Worm (Caenorhabditis elegans) whole organism, young adult: ENCODE results near the gene best-12.

Source experiments
- K12H6.12 ChIP-seq: fragments of 200-800 bp; sonication (Bioruptor generic); optimal IDR thresholded peaks from 2 replicates; lab custom pipeline; 2018; ENCODE audit warnings: mild to moderate bottlenecking, missing genetic modification characterization, missing compliant biosample characterization
- Y53F4B.3 ChIP-seq: fragments of 200-800 bp; sonication (Bioruptor generic); IDR thresholded peaks from 2 replicates; pipeline ENCODE4 v1.3.6; 2022; ENCODE audit warnings: missing genetic modification reagents, missing genetic modification characterization, missing compliant biosample characterization
- Y67H2A.10 ChIP-seq: fragments of 200-800 bp; sonication (Bioruptor generic); conservative IDR thresholded peaks from 2 replicates; pipeline ENCODE4 v1.3.6; 2022; ENCODE audit warnings: missing genetic modification reagents, missing genetic modification characterization, missing compliant biosample characterization
- ama-1 ChIP-seq, 3 experiments: fragments of 150-350 bp in 1 of 3; sonication (generic microtip) in 2 of 3; optimal IDR thresholded peaks; 2 replicates each; lab custom pipeline; 2014 to 2018; ENCODE audit warnings: missing biosample characterization in 2 of 3, missing genetic modification characterization in 2 of 3, missing genetic modification reagents in 2 of 3
- ceh-27 ChIP-seq: fragments of 200-800 bp; sonication (Bioruptor generic); optimal IDR thresholded peaks from 2 replicates; lab custom pipeline; 2018; ENCODE audit warnings: mild to moderate bottlenecking, missing genetic modification characterization, moderate library complexity, missing compliant biosample characterization
- him-1 ChIP-seq: sonication (generic microtip); optimal IDR thresholded peaks from 2 replicates; lab custom pipeline; 2016; ENCODE audit warnings: missing genotype, missing genetic modification reagents, missing genetic modification characterization, missing compliant biosample characterization
- hsf-1 ChIP-seq: fragments of 200-800 bp; sonication (Bioruptor generic); IDR thresholded peaks from 2 replicates; pipeline ENCODE4 v1.3.6; 2022; ENCODE audit warnings: missing genetic modification reagents, missing genetic modification characterization, missing compliant biosample characterization
- nfya-1 ChIP-seq: sonication (generic microtip); optimal IDR thresholded peaks from 2 replicates; lab custom pipeline; 2017; ENCODE audit warnings: antibody characterized with exemption, missing compliant biosample characterization, missing genetic modification characterization, borderline replicate concordance; ENCODE audit not compliant: insufficient read depth
- snpc-4 ChIP-seq, 5 experiments: fragments of 150-350 bp in 1 of 5; sonication (generic microtip) in 4 of 5; optimal IDR thresholded peaks; 2 replicates each; lab custom pipeline; 2014 to 2018; ENCODE audit warnings: missing genetic modification characterization in 5 of 5, missing biosample characterization in 3 of 5, antibody characterized with exemption in 2 of 5, mild to moderate bottlenecking in 2 of 5, missing compliant biosample characterization in 2 of 5, missing genotype in 2 of 5, moderate library complexity in 2 of 5, missing genetic modification reagents in 1 of 5
- unc-130 ChIP-seq: sonication (generic microtip); optimal IDR thresholded peaks from 2 replicates; lab custom pipeline; 2016; ENCODE audit warnings: missing genetic modification reagents, missing genetic modification characterization, missing compliant biosample characterization
- unc-62 ChIP-seq: fragments of 150-350 bp; optimal IDR thresholded peaks from 2 replicates; lab custom pipeline; 2014; ENCODE audit warnings: missing biosample characterization, missing genetic modification reagents, missing genetic modification characterization

DNA sequence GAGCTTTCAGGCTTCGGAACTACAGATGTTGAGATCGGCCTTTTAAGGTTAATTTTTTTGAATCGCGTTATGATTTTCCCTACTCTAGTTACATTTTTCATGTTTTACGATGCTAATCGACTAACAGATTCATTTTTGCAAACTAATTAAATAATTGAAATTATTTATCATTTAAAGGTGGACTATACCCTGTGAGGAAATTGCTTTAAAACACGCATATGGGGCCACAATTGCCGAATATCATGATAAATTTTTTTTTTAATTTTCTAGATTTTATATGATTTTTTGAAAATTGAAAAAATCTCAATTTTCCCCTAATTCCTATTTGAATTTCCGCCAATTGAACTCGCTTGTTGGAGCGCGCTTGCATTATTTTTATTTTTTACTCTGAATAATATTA is 12.7 kb downstream of the best-12 start, which contains the start of gene fbxa-100:
- TF ChIP-seq Y67H2A.10 (no peak), ama-1 (optimal IDR thresholded peaks at IDR 0.05; lab: Kevin White, UChicago) (no peak), ama-1 (GFP tag; optimal IDR thresholded peaks at IDR 0.05; lab: Kevin White, UChicago) (no peak), hsf-1 (GFP tag; lab: Robert Waterston, UW) (no peak), Y53F4B.3 (GFP tag; lab: Robert Waterston, UW) (no peak), snpc-4 (GFP tag; optimal IDR thresholded peaks at IDR 0.05; lab: Kevin White, UChicago) (no peak), snpc-4 (tag; optimal IDR thresholded peaks at IDR 0.05; lab: Kevin White, UChicago) (no peak), unc-62 (GFP tag; lab: Kevin White, UChicago) (no peak), K12H6.12 (tag; lab: Kevin White, UChicago) (no peak), nfya-1 (tag; lab: Kevin White, UChicago) (no peak), him-1 (tag; lab: Kevin White, UChicago) (no peak), ceh-27 (GFP tag; lab: Kevin White, UChicago) (no peak), unc-130 (GFP tag; lab: Kevin White, UChicago) (no peak)
